Fruit fly (Drosophila melanogaster): ENCODE results near the gene CG14143.

Gene CG14143

DNA sequence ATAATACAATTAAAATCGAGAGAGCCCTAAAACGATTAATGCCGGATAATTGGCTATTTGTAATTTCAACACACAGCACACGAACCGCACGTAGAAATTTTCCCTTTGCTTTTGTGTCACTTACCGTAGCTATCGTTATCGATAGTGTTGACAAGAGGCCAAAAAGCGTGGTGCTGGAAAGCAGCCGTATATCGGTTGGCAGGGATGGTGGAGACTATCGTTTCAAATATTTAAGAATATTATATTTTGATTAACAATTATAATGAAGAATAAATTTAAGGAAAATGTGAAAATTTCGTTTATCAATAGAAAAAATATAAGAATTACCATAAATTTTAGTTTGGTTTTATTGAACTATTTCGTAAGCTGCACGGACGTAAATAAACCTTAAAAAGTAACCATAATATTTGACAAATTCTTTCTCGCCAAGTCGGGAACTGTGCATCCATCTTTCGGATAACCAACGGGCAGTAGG, 41.7 kb upstream of the CG14143 start, which contains the start of gene JIL-1 (continued):
- TF ChIP-seq dpn (GFP tag; optimal IDR thresholded peaks at IDR 0.05) = peak; percentile 58 to 60
- TF ChIP-seq Spps (tag; optimal IDR thresholded peaks at IDR 0.05) = no peak
- peak; percentile 71 for TF ChIP-seq zfh2 (GFP tag; optimal IDR thresholded peaks at IDR 0.05)
- peak; percentile 80 for TF ChIP-seq nerfin-2 (GFP tag; IDR thresholded peaks at IDR 0.05; ENCODE audit: partially characterized antibody)
- peak; percentile 84 for TF ChIP-seq sens (GFP tag)
- no peak for TF ChIP-seq Hey (tag; optimal IDR thresholded peaks at IDR 0.05)
- no peak for TF ChIP-seq bigmax (GFP tag; optimal IDR thresholded peaks at IDR 0.05)
- peak; percentile 44 for TF ChIP-seq CG4360 (GFP tag; IDR thresholded peaks at IDR 0.05)
- TF ChIP-seq CG16779 (GFP tag; IDR thresholded peaks at IDR 0.05) = peak; percentile 72; the same call in 1 of the 2 replicates
- TF ChIP-seq maf-S (GFP tag; optimal IDR thresholded peaks at IDR 0.05) = no peak
- peak; percentile 20; the same call in 1 of the 3 replicates for TF ChIP-seq CG11560 (tag; IDR thresholded peaks at IDR 0.05)
- TF ChIP-seq sens-2 (GFP tag; IDR thresholded peaks at IDR 0.05) = no peak
- peak; percentile 57 for TF ChIP-seq CG16815 (GFP tag; optimal IDR thresholded peaks at IDR 0.05)
- TF ChIP-seq CG18262 (tag; optimal IDR thresholded peaks at IDR 0.05) = peak; percentile 43
- no peak for TF ChIP-seq mirr (GFP tag; optimal IDR thresholded peaks at IDR 0.05)
- no peak for TF ChIP-seq CG12299 (tag; optimal IDR thresholded peaks at IDR 0.05)
- TF ChIP-seq ci (GFP tag; IDR thresholded peaks at IDR 0.05) = peak; percentile 78
- TF ChIP-seq CG5245 (GFP tag; optimal IDR thresholded peaks at IDR 0.05) = peak; percentile 40
- TF ChIP-seq ab (GFP tag; optimal IDR thresholded peaks at IDR 0.05) = no peak
- TF ChIP-seq croc (GFP tag; conservative IDR thresholded peaks at IDR 0.05) = peak; percentile 54; the same call in 2 of the 3 replicates
- TF ChIP-seq CG3065 (GFP tag; optimal IDR thresholded peaks at IDR 0.05) = no peak
- TF ChIP-seq Hmx (GFP tag; optimal IDR thresholded peaks at IDR 0.05) = no peak
- no peak for TF ChIP-seq tll (GFP tag; optimal IDR thresholded peaks at IDR 0.05)
- no peak for TF ChIP-seq luna (GFP tag; optimal IDR thresholded peaks at IDR 0.05)
- peak; percentile 67 for TF ChIP-seq sug (tag; optimal IDR thresholded peaks at IDR 0.05)
- peak; percentile 65 for TF ChIP-seq Dek (tag; optimal IDR thresholded peaks at IDR 0.05)
- TF ChIP-seq Sry-β (GFP tag; optimal IDR thresholded peaks at IDR 0.05) = peak; percentile 4
- TF ChIP-seq hth (optimal IDR thresholded peaks at IDR 0.05) = no peak
- peak; percentile 48 for TF ChIP-seq Dip3 (GFP tag; optimal IDR thresholded peaks at IDR 0.05)
- TF ChIP-seq Nf-YA (GFP tag; IDR thresholded peaks at IDR 0.05) = peak; percentile 9; the same call in 1 of the 2 replicates
- peak; percentile 39 for TF ChIP-seq BtbVII (GFP tag; optimal IDR thresholded peaks at IDR 0.05)
- no peak for TF ChIP-seq CG15073 (GFP tag; optimal IDR thresholded peaks at IDR 0.05)
- no peak for TF ChIP-seq Six4 (GFP tag; optimal IDR thresholded peaks at IDR 0.05)
- no peak for TF ChIP-seq NC2α (GFP tag; optimal IDR thresholded peaks at IDR 0.05)
- TF ChIP-seq CG17912 (GFP tag; optimal IDR thresholded peaks at IDR 0.05) = peak; percentile 19
- TF ChIP-seq vvl (GFP tag; IDR thresholded peaks at IDR 0.05) = peak; percentile 87
- peak; percentile 19 for TF ChIP-seq Vsx1 (GFP tag; optimal IDR thresholded peaks at IDR 0.05)
- no peak; the same call in 2 of the 3 replicates for TF ChIP-seq CG3726 (GFP tag; IDR thresholded peaks at IDR 0.05)
- TF ChIP-seq Fer2 (tag; optimal IDR thresholded peaks at IDR 0.05) = no peak
- TF ChIP-seq Hr39 (optimal IDR thresholded peaks at IDR 0.05) = no peak
- peak; percentile 77 for TF ChIP-seq hb (GFP tag; IDR thresholded peaks at IDR 0.05; ENCODE audit: partially characterized antibody)
- peak; percentile 39 for TF ChIP-seq CG15601 (tag; optimal IDR thresholded peaks at IDR 0.05)
- TF ChIP-seq sd (tag; optimal IDR thresholded peaks at IDR 0.05) = no peak
- peak; percentile 62 for TF ChIP-seq CG14014 (GFP tag; IDR thresholded peaks at IDR 0.05)
- TF ChIP-seq MTF-1 (GFP tag; optimal IDR thresholded peaks at IDR 0.05; ENCODE audit: borderline replicate concordance) = no peak
- TF ChIP-seq ftz-f1 (GFP tag; optimal IDR thresholded peaks at IDR 0.05) = no peak
- TF ChIP-seq Doc3 (GFP tag; IDR thresholded peaks at IDR 0.05; ENCODE audit: partially characterized antibody) = peak; percentile 69
- TF ChIP-seq klu (GFP tag; IDR thresholded peaks at IDR 0.05) = no peak
- peak; percentile 36 for TF ChIP-seq dmrt11E (tag; optimal IDR thresholded peaks at IDR 0.05)
- TF ChIP-seq CG2678 (tag; optimal IDR thresholded peaks at IDR 0.05) = peak; percentile 56
- TF ChIP-seq chn (GFP tag; optimal IDR thresholded peaks at IDR 0.05) = peak; percentile 50

Data from whole organism, embryonic.